Fruit fly (Drosophila melanogaster) whole organism, embryonic: ENCODE measurements around the gene CG14410.
A peak's percentile ranks its signal among the peaks of the same experiment; 100 is the strongest.

Experiments
- ATbp ChIP-seq: fragments of 200-800 bp; sonication (Bioruptor generic); optimal IDR thresholded peaks from 2 replicates; lab custom pipeline; 2017; ENCODE audit warnings: missing biosample characterization, mild to moderate bottlenecking, missing genetic modification characterization, missing genetic modification reagents
- Abd-B ChIP-seq: fragments of 200-800 bp; sonication (Bioruptor generic); optimal IDR thresholded peaks from 2 replicates; lab custom pipeline; 2018; ENCODE audit warnings: missing biosample characterization, mild to moderate bottlenecking, missing genetic modification characterization, moderate library complexity
- Atf6 ChIP-seq: fragments of 200-800 bp; sonication (Bioruptor generic); IDR thresholded peaks from 2 replicates; pipeline ENCODE4 v1.3.6; 2022; ENCODE audit warnings: missing biosample characterization, missing genetic modification characterization
- CG10267 ChIP-seq: fragments of 200-800 bp; sonication (Bioruptor generic); optimal IDR thresholded peaks from 2 replicates; lab custom pipeline; 2018; ENCODE audit warnings: missing biosample characterization, mild to moderate bottlenecking, missing genetic modification characterization, moderate library complexity
- CG1233 ChIP-seq: fragments of 200-800 bp; sonication (Bioruptor generic); optimal IDR thresholded peaks from 4 replicates; lab custom pipeline; 2018; ENCODE audit warnings: missing biosample characterization, mild to moderate bottlenecking, missing genetic modification characterization
- CG12659 ChIP-seq: fragments of 200-800 bp; sonication (Bioruptor generic); optimal IDR thresholded peaks from 3 replicates; lab custom pipeline; 2017; ENCODE audit warnings: mild to moderate bottlenecking, missing biosample characterization, missing genetic modification reagents, missing genetic modification characterization
- CG12744 ChIP-seq: fragments of 200-800 bp; sonication (Bioruptor generic); optimal IDR thresholded peaks from 2 replicates; lab custom pipeline; 2016; ENCODE audit warnings: missing biosample characterization, missing genetic modification characterization
- CG13123 ChIP-seq: fragments of 200-800 bp; sonication (Bioruptor generic); optimal IDR thresholded peaks from 2 replicates; lab custom pipeline; 2016; ENCODE audit warnings: missing biosample characterization, missing genetic modification characterization
- CG13424 ChIP-seq: fragments of 200-800 bp; sonication (Bioruptor generic); optimal IDR thresholded peaks from 2 replicates; lab custom pipeline; 2019; ENCODE audit warnings: missing biosample characterization, mild to moderate bottlenecking, missing genetic modification characterization, moderate library complexity
- CG14667 ChIP-seq: fragments of 200-800 bp; sonication (Bioruptor generic); IDR thresholded peaks from 2 replicates; pipeline ENCODE4 v1.3.6; 2022; ENCODE audit warnings: missing biosample characterization, missing genetic modification characterization
- CG14710 ChIP-seq: fragments of 200-800 bp; sonication (Bioruptor generic); optimal IDR thresholded peaks from 3 replicates; lab custom pipeline; 2019; ENCODE audit warnings: missing biosample characterization, mild to moderate bottlenecking, missing genetic modification characterization, moderate library complexity
- CG1603 ChIP-seq: fragments of 200-800 bp; sonication (Bioruptor generic); optimal IDR thresholded peaks from 2 replicates; lab custom pipeline; 2019; ENCODE audit warnings: missing biosample characterization, mild to moderate bottlenecking, missing genetic modification characterization, moderate library complexity
- CG16779 ChIP-seq: fragments of 200-800 bp; sonication (Bioruptor generic); IDR thresholded peaks from 2 replicates; pipeline ENCODE4 v1.3.6; 2022; ENCODE audit warnings: missing biosample characterization, missing genetic modification characterization
- CG17912 ChIP-seq: fragments of 200-800 bp; sonication (Bioruptor generic); optimal IDR thresholded peaks from 2 replicates; lab custom pipeline; 2018; ENCODE audit warnings: missing biosample characterization, mild to moderate bottlenecking, missing genetic modification characterization
- CG18476 ChIP-seq: fragments of 200-800 bp; sonication (Bioruptor generic); optimal IDR thresholded peaks from 2 replicates; lab custom pipeline; 2016; ENCODE audit warnings: missing biosample characterization, mild to moderate bottlenecking, missing genetic modification characterization
- CG2712 ChIP-seq: fragments of 200-800 bp; optimal IDR thresholded peaks from 3 replicates; lab custom pipeline; 2019; ENCODE audit warnings: missing biosample characterization, mild to moderate bottlenecking, missing genetic modification characterization, moderate library complexity
- CG30020 ChIP-seq: fragments of 200-800 bp; optimal IDR thresholded peaks from 2 replicates; lab custom pipeline; 2019; ENCODE audit warnings: missing biosample characterization, mild to moderate bottlenecking, missing genetic modification characterization, moderate library complexity
- CG31441 ChIP-seq: fragments of 200-800 bp; sonication (Bioruptor generic); IDR thresholded peaks from 2 replicates; pipeline ENCODE4 v1.3.6; 2022; ENCODE audit warnings: missing biosample characterization, missing genetic modification characterization
- CG32772 ChIP-seq: fragments of 200-800 bp; sonication (Bioruptor generic); IDR thresholded peaks from 2 replicates; pipeline ENCODE4 v1.3.6; 2022; ENCODE audit warnings: missing biosample characterization, missing genetic modification characterization
- CG33213 ChIP-seq: fragments of 200-800 bp; sonication (Bioruptor generic); optimal IDR thresholded peaks from 3 replicates; lab custom pipeline; 2016; ENCODE audit warnings: missing biosample characterization, missing genetic modification characterization
- CG34376 ChIP-seq: fragments of 200-800 bp; sonication (Bioruptor generic); optimal IDR thresholded peaks from 2 replicates; lab custom pipeline; 2018; ENCODE audit warnings: missing biosample characterization, mild to moderate bottlenecking, missing genetic modification characterization
- CG7556 ChIP-seq: fragments of 200-800 bp; sonication (Bioruptor generic); optimal IDR thresholded peaks from 2 replicates; lab custom pipeline; 2017; ENCODE audit warnings: missing biosample characterization, mild to moderate bottlenecking, missing genetic modification characterization
- CG7963 ChIP-seq: fragments of 200-800 bp; sonication (Bioruptor generic); IDR thresholded peaks from 3 replicates; pipeline ENCODE4 v1.3.6; 2022; ENCODE audit warnings: missing biosample characterization, missing genetic modification characterization; ENCODE audit not compliant: partially characterized antibody
- CG8478 ChIP-seq: fragments of >200 bp; optimal IDR thresholded peaks from 2 replicates; lab custom pipeline; 2018
- CkIIα-i1 ChIP-seq: fragments of 200-800 bp; sonication (Bioruptor generic); IDR thresholded peaks from 2 replicates; pipeline ENCODE4 v1.3.6; 2022; ENCODE audit warnings: missing biosample characterization, missing genetic modification characterization
- Dll ChIP-seq: fragments of 200-800 bp; sonication (Bioruptor generic); IDR thresholded peaks from 4 replicates; pipeline ENCODE4 v1.3.6; 2022; ENCODE audit warnings: missing biosample characterization, missing genetic modification characterization; ENCODE audit not compliant: partially characterized antibody
- HHEX ChIP-seq: fragments of 200-800 bp; sonication (Bioruptor generic); optimal IDR thresholded peaks from 3 replicates; lab custom pipeline; 2017; ENCODE audit warnings: missing biosample characterization, mild to moderate bottlenecking, missing genetic modification characterization, missing genetic modification reagents
- HLH3B ChIP-seq: fragments of 200-800 bp; sonication (Bioruptor generic); IDR thresholded peaks from 2 replicates; pipeline ENCODE4 v1.3.6; 2022; ENCODE audit warnings: missing biosample characterization, missing genetic modification characterization
- Hmr ChIP-seq: fragments of 200-800 bp; sonication (Bioruptor generic); optimal IDR thresholded peaks from 3 replicates; lab custom pipeline; 2017; ENCODE audit warnings: mild to moderate bottlenecking, missing biosample characterization, missing genetic modification reagents, missing genetic modification characterization
- Hr3 ChIP-seq: fragments of 200-800 bp; sonication (Bioruptor generic); optimal IDR thresholded peaks from 3 replicates; lab custom pipeline; 2016; ENCODE audit warnings: missing biosample characterization, missing genetic modification characterization
- Mad ChIP-seq: fragments of 200-800 bp; sonication (Bioruptor generic); optimal IDR thresholded peaks from 2 replicates; lab custom pipeline; 2016; ENCODE audit warnings: missing biosample characterization, missing genetic modification characterization
- Myb ChIP-seq: fragments of 200-800 bp; sonication (Bioruptor generic); optimal IDR thresholded peaks from 2 replicates; lab custom pipeline; 2016; ENCODE audit warnings: missing biosample characterization, missing genetic modification characterization
- NC2β ChIP-seq: fragments of 200-800 bp; sonication (Bioruptor generic); optimal IDR thresholded peaks from 2 replicates; lab custom pipeline; 2016; ENCODE audit warnings: missing biosample characterization, missing genetic modification characterization
- Nf-YB ChIP-seq: fragments of 200-800 bp; sonication (Bioruptor generic); optimal IDR thresholded peaks from 3 replicates; lab custom pipeline; 2019; ENCODE audit warnings: missing biosample characterization, mild to moderate bottlenecking, missing genetic modification characterization, moderate library complexity
- Oli ChIP-seq: fragments of 200-800 bp; sonication (Bioruptor generic); optimal IDR thresholded peaks from 2 replicates; lab custom pipeline; 2018; ENCODE audit warnings: missing biosample characterization, mild to moderate bottlenecking, missing genetic modification characterization, moderate library complexity
- Sox102F ChIP-seq: fragments of 200-800 bp; sonication (Bioruptor generic); optimal IDR thresholded peaks from 2 replicates; lab custom pipeline; 2018; ENCODE audit warnings: missing biosample characterization, mild to moderate bottlenecking, missing genetic modification characterization, moderate library complexity
- Vsx1 ChIP-seq: fragments of 200-800 bp; sonication (Bioruptor generic); optimal IDR thresholded peaks from 2 replicates; lab custom pipeline; 2017; ENCODE audit warnings: missing biosample characterization, mild to moderate bottlenecking, missing genetic modification characterization, missing genetic modification reagents
- btn ChIP-seq: fragments of 200-800 bp; sonication (Bioruptor generic); optimal IDR thresholded peaks from 2 replicates; lab custom pipeline; 2016; ENCODE audit warnings: missing biosample characterization, missing genetic modification characterization
- chm ChIP-seq: fragments of 200-800 bp; sonication (Bioruptor generic); IDR thresholded peaks from 2 replicates; pipeline ENCODE4 v1.3.6; 2022; ENCODE audit warnings: missing biosample characterization, missing genetic modification characterization
- disco-r ChIP-seq: fragments of 200-800 bp; sonication (Bioruptor generic); optimal IDR thresholded peaks from 2 replicates; lab custom pipeline; 2016; ENCODE audit warnings: missing biosample characterization, missing genetic modification characterization
- exex ChIP-seq: fragments of 200-800 bp; sonication (Bioruptor generic); optimal IDR thresholded peaks from 4 replicates; lab custom pipeline; 2018; ENCODE audit warnings: missing biosample characterization, mild to moderate bottlenecking, missing genetic modification characterization, moderate library complexity
- h ChIP-seq: fragments of >200 bp; optimal IDR thresholded peaks from 2 replicates; lab custom pipeline; 2017
- hkb ChIP-seq, 2 experiments: fragments of 200-800 bp in 1 of 2; fragments of >200 bp in 1 of 2; sonication (Bioruptor generic) in 1 of 2; IDR thresholded peaks in 1 of 2; optimal IDR thresholded peaks in 1 of 2; 2 replicates each; pipeline versions ENCODE4 v1.3.6 to Lab custom; 2017 to 2022; ENCODE audit warnings: missing biosample characterization in 1 of 2, missing genetic modification characterization in 1 of 2
- jumu ChIP-seq: fragments of 200-800 bp; sonication (Bioruptor generic); optimal IDR thresholded peaks from 3 replicates; lab custom pipeline; 2016; ENCODE audit warnings: missing biosample characterization, missing genetic modification characterization
- nau ChIP-seq: fragments of 200-800 bp; sonication (Bioruptor generic); optimal IDR thresholded peaks from 3 replicates; lab custom pipeline; 2017; ENCODE audit warnings: missing biosample characterization, mild to moderate bottlenecking, missing genetic modification characterization, missing genetic modification reagents
- nom ChIP-seq: fragments of 200-800 bp; sonication (Bioruptor generic); optimal IDR thresholded peaks from 2 replicates; lab custom pipeline; 2017; ENCODE audit warnings: missing biosample characterization, missing genetic modification characterization, mild to moderate bottlenecking, moderate library complexity, missing genetic modification reagents
- otp ChIP-seq: fragments of 200-800 bp; sonication (Bioruptor generic); IDR thresholded peaks from 3 replicates; pipeline ENCODE4, ENCODE4 v1.3.6; 2022; ENCODE audit warnings: missing biosample characterization, missing genetic modification characterization
- ro ChIP-seq: fragments of 200-800 bp; sonication (Bioruptor generic); IDR thresholded peaks from 2 replicates; pipeline ENCODE4 v1.3.6; 2022; ENCODE audit warnings: missing biosample characterization, missing genetic modification characterization
- tap ChIP-seq: fragments of 200-800 bp; optimal IDR thresholded peaks from 3 replicates; lab custom pipeline; 2019; ENCODE audit warnings: missing biosample characterization, mild to moderate bottlenecking, missing genetic modification characterization, moderate library complexity
- wdn ChIP-seq: fragments of 200-800 bp; sonication (Bioruptor generic); IDR thresholded peaks from 2 replicates; pipeline ENCODE4 v1.3.6; 2022; ENCODE audit warnings: missing biosample characterization, missing genetic modification characterization

CG14410 gene

dm6 chrX:14848755-14849354 lies 12.3 kb downstream of the CG14410 start, which contains the start of gene CG9522 (continued):
- TF ChIP-seq Abd-B (GFP tag; lab: Kevin White, UChicago) (peak; percentile 10), chm (peak; percentile 83), CG2712 (peak; percentile 75), nau (GFP tag; lab: Kevin White, UChicago) (peak; percentile 30), hkb (optimal IDR thresholded peaks at IDR 0.05; lab: Kevin White, UChicago) (no peak), hkb (GFP tag; IDR thresholded peaks at IDR 0.05; lab: Robert Waterston, UW) (peak; percentile 86), CG8478 (lab: Kevin White, UChicago) (no peak), jumu (peak; percentile 41), CkIIα-i1 (GFP tag; lab: Robert Waterston, UW) (no peak), CG7556 (peak; percentile 63), CG34376 (GFP tag; lab: Kevin White, UChicago) (no peak), otp (peak; percentile 82), wdn (GFP tag; lab: Robert Waterston, UW) (peak; percentile 58; the same call in 1 of the 2 replicates), CG1603 (tag; lab: Kevin White, UChicago) (no peak), Mad (peak; percentile 47), CG30020 (tag; lab: Kevin White, UChicago) (no peak), Myb (GFP tag; lab: Kevin White, UChicago) (peak; percentile 17), HHEX (GFP tag; lab: Kevin White, UChicago) (peak; percentile 54), CG1233 (GFP tag; lab: Kevin White, UChicago) (peak; percentile 65), CG10267 (tag; lab: Kevin White, UChicago) (peak; percentile 72), Hmr (peak; percentile 58), ro (GFP tag; lab: Robert Waterston, UW) (0 out of 2 replicates have a peak, but pooled peaks have one; percentile 33), ATbp (GFP tag; lab: Kevin White, UChicago) (peak; percentile 82), CG13424 (peak; percentile 77), CG16779 (GFP tag; lab: Robert Waterston, UW) (no peak), nom (GFP tag; lab: Kevin White, UChicago) (peak; percentile 77), CG12659 (GFP tag; lab: Kevin White, UChicago) (peak; percentile 55), Nf-YB (GFP tag; lab: Kevin White, UChicago) (peak; percentile 51), HLH3B (GFP tag; lab: Robert Waterston, UW) (peak; percentile 80), btn (GFP tag; lab: Kevin White, UChicago) (peak; percentile 6), CG14710 (tag; lab: Kevin White, UChicago) (peak; percentile 67), CG31441 (GFP tag; lab: Robert Waterston, UW) (peak; percentile 70), tap (tag; lab: Kevin White, UChicago) (peak; percentile 73), Dll (GFP tag; lab: Robert Waterston, UW) (no peak), Sox102F (peak; percentile 75), Hr3 (peak; percentile 45), CG13123 (GFP tag; lab: Kevin White, UChicago) (peak; percentile 3), h (lab: Kevin White, UChicago) (no peak), CG17912 (GFP tag; lab: Kevin White, UChicago) (no peak), CG7963 (GFP tag; lab: Robert Waterston, UW) (no peak), CG33213 (GFP tag; lab: Kevin White, UChicago) (peak; percentile 30), Vsx1 (GFP tag; lab: Kevin White, UChicago) (peak; percentile 60), CG18476 (GFP tag; lab: Kevin White, UChicago) (peak; percentile 35), exex (tag; lab: Kevin White, UChicago) (no peak), disco-r (GFP tag; lab: Kevin White, UChicago) (no peak), CG12744 (no peak), NC2β (GFP tag; lab: Kevin White, UChicago) (no peak), CG14667 (GFP tag; lab: Robert Waterston, UW) (peak; percentile 31), Atf6 (peak; percentile 80), Oli (tag; lab: Kevin White, UChicago) (peak; percentile 72), CG32772 (peak; percentile 65)
